Fruit fly (Drosophila melanogaster): Measurements from ENCODE around the gene CG31975.

CG31975 gene

DNA sequence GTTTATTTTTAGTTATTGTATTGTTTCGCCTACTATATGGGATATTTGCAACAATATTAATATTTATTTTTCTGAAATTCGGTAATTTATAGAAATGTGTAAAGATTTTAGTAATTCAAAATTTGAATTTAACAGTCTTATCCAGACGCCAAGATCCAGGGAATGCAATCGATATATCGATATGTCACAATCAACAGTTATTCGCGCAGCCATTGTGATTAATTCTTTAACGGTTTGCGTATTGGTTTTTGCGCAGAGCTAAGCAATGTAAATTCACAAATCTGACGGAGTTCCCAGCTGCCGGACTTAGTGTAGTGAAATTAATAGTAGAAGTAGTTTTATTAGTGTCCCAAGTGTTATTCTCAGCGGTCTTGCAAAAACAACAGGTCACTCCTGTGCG lies 26.4 kb downstream of the CG31975 start, which contains the start of gene ND-15 (continued):
- TF ChIP-seq CG9215 (GFP tag; IDR thresholded peaks at IDR 0.05) (no peak), Camta (GFP tag; optimal IDR thresholded peaks at IDR 0.05) (no peak), CG8944 (GFP tag; optimal IDR thresholded peaks at IDR 0.05) (no peak), CG31365 (tag; optimal IDR thresholded peaks at IDR 0.05) (no peak), Xbp1 (GFP tag; optimal IDR thresholded peaks at IDR 0.05) (no peak), dimm (GFP tag; IDR thresholded peaks at IDR 0.05) (no peak), pho (GFP tag; optimal IDR thresholded peaks at IDR 0.05) (no peak), grau (tag; optimal IDR thresholded peaks at IDR 0.05) (no peak), stwl (tag; optimal IDR thresholded peaks at IDR 0.05) (peak; percentile 44), sob (GFP tag; IDR thresholded peaks at IDR 0.05) (0 out of 2 replicates have a peak, but pooled peaks have one; percentile 15), CG14441 (GFP tag; IDR thresholded peaks at IDR 0.05) (no peak), CG14710 (tag; optimal IDR thresholded peaks at IDR 0.05) (peak; percentile 14), dmrt99B (tag; optimal IDR thresholded peaks at IDR 0.05) (no peak), HmgD (GFP tag; optimal IDR thresholded peaks at IDR 0.05) (no peak), trem (tag; optimal IDR thresholded peaks at IDR 0.05) (peak; percentile 29), Dref (GFP tag; IDR thresholded peaks at IDR 0.05) (peak; percentile 86), Dp (GFP tag; optimal IDR thresholded peaks at IDR 0.05) (peak; percentile 60), ci (GFP tag; IDR thresholded peaks at IDR 0.05) (no peak), phol (tag; optimal IDR thresholded peaks at IDR 0.05) (peak; percentile 92), amos (GFP tag; IDR thresholded peaks at IDR 0.05; ENCODE audit: partially characterized antibody) (peak; percentile 89; the same call in 1 of the 2 replicates), dpn (GFP tag; optimal IDR thresholded peaks at IDR 0.05) (no peak), Doc3 (GFP tag; IDR thresholded peaks at IDR 0.05; ENCODE audit: partially characterized antibody) (peak; percentile 54; the same call in 2 of the 3 replicates), Rfx (GFP tag; IDR thresholded peaks at IDR 0.05) (peak; percentile 17; the same call in 1 of the 2 replicates), knrl (GFP tag; IDR thresholded peaks at IDR 0.05; ENCODE audit: partially characterized antibody) (peak; percentile 73; the same call in 2 of the 3 replicates), CG7271 (tag; optimal IDR thresholded peaks at IDR 0.05) (no peak), HLH3B (GFP tag; IDR thresholded peaks at IDR 0.05) (no peak), CG7928 (GFP tag; optimal IDR thresholded peaks at IDR 0.05) (peak; percentile 19), Ada2b (GFP tag; IDR thresholded peaks at IDR 0.05) (no peak), zen (tag; optimal IDR thresholded peaks at IDR 0.05) (no peak), NC2β (GFP tag; optimal IDR thresholded peaks at IDR 0.05) (no peak), chinmo (GFP tag; IDR thresholded peaks at IDR 0.05; ENCODE audit: partially characterized antibody) (peak; percentile 84; the same call in 2 of the 4 replicates), Med (GFP tag) (peak; percentile 74), CG12769 (tag; optimal IDR thresholded peaks at IDR 0.05) (peak; percentile 74), CG1024 (GFP tag; IDR thresholded peaks at IDR 0.05) (no peak), tna (GFP tag; IDR thresholded peaks at IDR 0.05; ENCODE audit: partially characterized antibody) (peak; percentile 70), Spps (tag; optimal IDR thresholded peaks at IDR 0.05) (no peak), CG16813 (GFP tag; IDR thresholded peaks at IDR 0.05; ENCODE audit: partially characterized antibody) (peak; percentile 82), Dek (tag; optimal IDR thresholded peaks at IDR 0.05) (no peak), scrt (GFP tag; optimal IDR thresholded peaks at IDR 0.05) (peak; percentile 73), CG2875 (GFP tag; optimal IDR thresholded peaks at IDR 0.05) (no peak), pzg (GFP tag; optimal IDR thresholded peaks at IDR 0.05) (peak; percentile 72), CG2712 (tag; optimal IDR thresholded peaks at IDR 0.05) (peak; percentile 30), CG42726 (GFP tag; IDR thresholded peaks at IDR 0.05; ENCODE audit: partially characterized antibody) (peak; percentile 76; the same call in 1 of the 2 replicates), Bgb (GFP tag; IDR thresholded peaks at IDR 0.05; ENCODE audit: partially characterized antibody) (peak; percentile 90), bbx (GFP tag; IDR thresholded peaks at IDR 0.05; ENCODE audit: partially characterized antibody) (peak; percentile 83), Dll (GFP tag; IDR thresholded peaks at IDR 0.05; ENCODE audit: partially characterized antibody) (peak; percentile 79), trh (GFP tag; optimal IDR thresholded peaks at IDR 0.05) (no peak), CG34376 (GFP tag; optimal IDR thresholded peaks at IDR 0.05) (no peak), Xrp1 (GFP tag; IDR thresholded peaks at IDR 0.05) (no peak)
